Worm (Caenorhabditis elegans): Measurements from ENCODE around the gene vti-1.

DNA sequence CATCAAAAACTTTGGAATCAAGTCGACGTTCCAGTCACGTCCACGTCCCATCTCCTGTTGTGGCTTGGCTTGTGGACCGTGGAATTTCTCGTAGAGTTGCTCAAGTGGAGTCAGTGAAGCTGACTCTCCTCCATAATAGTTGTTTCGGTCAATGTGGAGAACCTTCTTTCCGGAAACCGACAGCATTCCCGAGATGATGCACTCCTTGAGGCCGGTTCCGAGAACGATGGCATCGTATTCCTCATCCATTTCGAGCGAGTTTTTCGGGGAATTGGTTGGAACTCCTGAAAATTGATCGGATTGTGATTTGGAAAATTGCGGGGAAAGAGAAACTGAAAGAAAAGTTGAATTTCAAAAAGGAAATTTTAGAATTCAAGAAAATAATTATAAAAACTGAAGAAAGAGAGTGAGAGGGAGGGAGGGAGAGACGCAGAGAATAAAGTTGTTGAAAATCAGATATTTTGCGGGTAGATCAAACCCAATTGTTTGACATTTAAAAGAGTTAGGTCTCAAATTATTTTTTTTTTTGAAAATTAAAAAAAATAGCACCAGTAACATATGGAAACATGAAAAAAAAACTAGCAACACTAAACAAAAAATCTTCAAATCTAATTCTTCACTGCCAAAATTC lies 26.3 kb upstream of the vti-1 start, which contains the start of gene gdi-1:
- TF ChIP-seq lin-39 (tag; optimal IDR thresholded peaks at IDR 0.05) (no peak), aly-2 (tag; optimal IDR thresholded peaks at IDR 0.05) (no peak), egl-27 (tag; optimal IDR thresholded peaks at IDR 0.05) (no peak)

All from whole organism, L3 larva.